Worm (Caenorhabditis elegans) whole organism, L4/young adult: ENCODE measurements around the gene srbc-79.

Experiments used
- W03F9.2 ChIP-seq: fragments of 150-350 bp; optimal IDR thresholded peaks from 2 replicates; lab custom pipeline; 2014; ENCODE audit warnings: missing biosample characterization, missing genetic modification characterization
- dao-5 ChIP-seq: sonication (generic microtip); optimal IDR thresholded peaks from 2 replicates; lab custom pipeline; 2016; ENCODE audit warnings: missing genotype, missing genetic modification characterization, moderate library complexity, missing compliant biosample characterization
- him-1 ChIP-seq: sonication (generic microtip); optimal IDR thresholded peaks from 2 replicates; lab custom pipeline; 2016; ENCODE audit warnings: missing genotype, missing genetic modification reagents, missing genetic modification characterization, missing compliant biosample characterization

DNA sequence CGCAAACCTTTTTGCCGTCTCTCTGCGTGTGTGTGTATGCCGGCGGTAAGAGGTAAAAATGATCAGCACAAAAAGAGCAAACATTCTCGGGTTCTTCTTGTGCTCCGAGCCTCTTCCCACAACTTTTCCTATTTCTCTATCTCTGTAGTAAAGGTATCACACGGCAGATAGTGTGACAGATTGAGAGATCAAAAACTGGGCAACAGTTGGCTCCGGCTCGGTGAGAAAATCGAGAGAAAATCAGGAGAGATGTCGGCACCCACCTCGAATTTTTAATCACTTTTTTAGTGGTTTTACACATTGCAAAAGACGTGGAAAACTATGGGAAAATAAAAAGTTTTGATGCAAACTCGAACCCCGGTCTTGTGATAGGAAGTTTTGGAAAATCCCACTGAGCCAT lies 40.5 kb downstream of the srbc-79 start:
- TF ChIP-seq him-1 (tag; lab: Kevin White, UChicago) (no peak), W03F9.2 (tag; lab: Kevin White, UChicago) (no peak), dao-5 (tag; lab: Kevin White, UChicago) (no peak)
